Fruit fly (Drosophila melanogaster) whole organism, embryonic: Measurements from ENCODE around the gene CG3777.
A peak's percentile ranks its signal among the peaks of the same experiment; 100 is the strongest.

Source experiments
- B-H1 ChIP-seq: fragments of 200-800 bp; sonication (Bioruptor generic); IDR thresholded peaks from 3 replicates; pipeline ENCODE4 v1.3.6; 2022; ENCODE audit warnings: missing biosample characterization, missing genetic modification characterization
- Blimp-1 ChIP-seq: fragments of 200-800 bp; sonication (Bioruptor generic); optimal IDR thresholded peaks from 3 replicates; lab custom pipeline; 2018; ENCODE audit warnings: missing biosample characterization, missing genetic modification characterization, mild to moderate bottlenecking, moderate library complexity, missing genetic modification reagents
- CG1024 ChIP-seq: fragments of 200-800 bp; sonication (Bioruptor generic); IDR thresholded peaks from 2 replicates; pipeline ENCODE4 v1.3.6; 2022; ENCODE audit warnings: missing biosample characterization, missing genetic modification characterization
- CG10431 ChIP-seq: fragments of 200-800 bp; sonication (Bioruptor generic); optimal IDR thresholded peaks from 3 replicates; lab custom pipeline; 2018; ENCODE audit warnings: missing biosample characterization, mild to moderate bottlenecking, missing genetic modification characterization
- CG11560 ChIP-seq: fragments of 200-800 bp; sonication (Bioruptor generic); IDR thresholded peaks from 3 replicates; pipeline ENCODE4 v1.3.6; 2022; ENCODE audit warnings: missing biosample characterization, missing genetic modification characterization
- CG11695 ChIP-seq: fragments of 200-800 bp; sonication (Bioruptor generic); IDR thresholded peaks from 3 replicates; pipeline ENCODE4 v1.3.6; 2022; ENCODE audit warnings: missing biosample characterization, missing genetic modification characterization
- CG12659 ChIP-seq: fragments of 200-800 bp; sonication (Bioruptor generic); optimal IDR thresholded peaks from 3 replicates; lab custom pipeline; 2017; ENCODE audit warnings: mild to moderate bottlenecking, missing biosample characterization, missing genetic modification reagents, missing genetic modification characterization
- CG14050 ChIP-seq: fragments of 200-800 bp; sonication (Bioruptor generic); IDR thresholded peaks from 3 replicates; pipeline ENCODE4 v1.3.6; 2022; ENCODE audit warnings: missing biosample characterization, missing genetic modification characterization
- CG17186 ChIP-seq: fragments of 200-800 bp; sonication (Bioruptor generic); optimal IDR thresholded peaks from 3 replicates; lab custom pipeline; 2017; ENCODE audit warnings: missing biosample characterization, missing genetic modification reagents, missing genetic modification characterization
- CG2120 ChIP-seq: fragments of 200-800 bp; sonication (Bioruptor generic); optimal IDR thresholded peaks from 3 replicates; lab custom pipeline; 2016; ENCODE audit warnings: missing biosample characterization, missing genetic modification characterization
- CG2875 ChIP-seq: fragments of 200-800 bp; sonication (Bioruptor generic); optimal IDR thresholded peaks from 2 replicates; lab custom pipeline; 2017; ENCODE audit warnings: missing biosample characterization, mild to moderate bottlenecking, missing genetic modification characterization, missing genetic modification reagents
- CG31365 ChIP-seq: fragments of 200-800 bp; sonication (Bioruptor generic); optimal IDR thresholded peaks from 2 replicates; lab custom pipeline; 2018; ENCODE audit warnings: missing biosample characterization, mild to moderate bottlenecking, missing genetic modification characterization
- CG34422 ChIP-seq: fragments of 200-800 bp; sonication (Bioruptor generic); IDR thresholded peaks from 3 replicates; pipeline ENCODE4 v1.3.6; 2022; ENCODE audit warnings: missing biosample characterization, missing genetic modification characterization
- CG4820 ChIP-seq: fragments of 200-800 bp; sonication (Bioruptor generic); optimal IDR thresholded peaks from 3 replicates; lab custom pipeline; 2016; ENCODE audit warnings: missing biosample characterization, missing genetic modification characterization
- CG4854 ChIP-seq: fragments of 200-800 bp; sonication (Bioruptor generic); optimal IDR thresholded peaks from 2 replicates; lab custom pipeline; 2016; ENCODE audit warnings: missing biosample characterization, missing genetic modification characterization, inconsistent platforms
- CG5245 ChIP-seq: fragments of 200-800 bp; sonication (Bioruptor generic); optimal IDR thresholded peaks from 3 replicates; lab custom pipeline; 2016; ENCODE audit warnings: missing biosample characterization, missing genetic modification characterization
- CG6765 ChIP-seq: fragments of 200-800 bp; sonication (Bioruptor generic); optimal IDR thresholded peaks from 3 replicates; lab custom pipeline; 2017; ENCODE audit warnings: missing biosample characterization, mild to moderate bottlenecking, missing genetic modification characterization
- CG7987 ChIP-seq: fragments of 200-800 bp; sonication (Bioruptor generic); optimal IDR thresholded peaks from 2 replicates; lab custom pipeline; 2018; ENCODE audit warnings: missing biosample characterization, mild to moderate bottlenecking, missing genetic modification characterization, moderate library complexity
- CG8290 ChIP-seq, 3 experiments: fragments of 200-800 bp; sonication (Bioruptor generic); optimal IDR thresholded peaks; 2 replicates each; lab custom pipeline; 2016 to 2019; ENCODE audit warnings: missing biosample characterization in 3 of 3, missing genetic modification characterization in 3 of 3, mild to moderate bottlenecking in 2 of 3, moderate library complexity in 1 of 3
- CG8359 ChIP-seq: fragments of 200-800 bp; sonication (Bioruptor generic); optimal IDR thresholded peaks from 2 replicates; lab custom pipeline; 2017; ENCODE audit warnings: missing biosample characterization, mild to moderate bottlenecking, missing genetic modification characterization, borderline replicate concordance
- CG9817 ChIP-seq: fragments of 200-800 bp; sonication (Bioruptor generic); optimal IDR thresholded peaks from 2 replicates; lab custom pipeline; 2018; ENCODE audit warnings: missing biosample characterization, mild to moderate bottlenecking, missing genetic modification characterization, moderate library complexity
- CHES-1-like ChIP-seq: fragments of 200-800 bp; sonication (Bioruptor generic); optimal IDR thresholded peaks from 2 replicates; lab custom pipeline; 2016; ENCODE audit warnings: missing biosample characterization, missing genetic modification characterization
- Eip74EF ChIP-seq, 2 experiments: fragments of 200-800 bp in 1 of 2; fragments of >200 bp in 1 of 2; sonication (Bioruptor generic) in 1 of 2; optimal IDR thresholded peaks; 2 replicates each; lab custom pipeline; 2017 to 2019; ENCODE audit warnings: missing biosample characterization in 2 of 2, missing genetic modification characterization in 2 of 2, mild to moderate bottlenecking in 1 of 2, moderate library complexity in 1 of 2
- Fer1 ChIP-seq: fragments of 200-800 bp; sonication (Bioruptor generic); optimal IDR thresholded peaks from 2 replicates; lab custom pipeline; 2017; ENCODE audit warnings: missing biosample characterization, mild to moderate bottlenecking, missing genetic modification characterization
- Hr78 ChIP-seq, 2 experiments: fragments of 200-800 bp in 1 of 2; fragments of >200 bp in 1 of 2; sonication (Bioruptor generic) in 1 of 2; optimal IDR thresholded peaks; 2 replicates each; lab custom pipeline; 2017 to 2019; ENCODE audit warnings: missing biosample characterization in 2 of 2, missing genetic modification characterization in 2 of 2, mild to moderate bottlenecking in 1 of 2, moderate library complexity in 1 of 2
- NfI ChIP-seq: fragments of 200-800 bp; sonication (Bioruptor generic); optimal IDR thresholded peaks from 3 replicates; lab custom pipeline; 2018; ENCODE audit warnings: missing biosample characterization, mild to moderate bottlenecking, missing genetic modification characterization, moderate library complexity
- Ravus ChIP-seq: fragments of 200-800 bp; sonication (Bioruptor generic); IDR thresholded peaks from 2 replicates; pipeline ENCODE4 v1.3.6; 2022; ENCODE audit warnings: missing biosample characterization, missing genetic modification characterization
- Rx ChIP-seq: fragments of 200-800 bp; sonication (Bioruptor generic); IDR thresholded peaks from 2 replicates; pipeline ENCODE4 v1.3.6; 2022; ENCODE audit warnings: missing biosample characterization, missing genetic modification characterization
- amos ChIP-seq: fragments of 200-800 bp; sonication (Bioruptor generic); IDR thresholded peaks from 2 replicates; pipeline ENCODE4 v1.3.6; 2022; ENCODE audit warnings: missing biosample characterization, missing genetic modification characterization; ENCODE audit not compliant: partially characterized antibody
- aop ChIP-seq: fragments of 200-800 bp; sonication (Bioruptor generic); IDR thresholded peaks from 2 replicates; pipeline ENCODE4 v1.3.6; 2022; ENCODE audit warnings: missing biosample characterization, missing genetic modification characterization
- ara ChIP-seq: fragments of 200-800 bp; sonication (Bioruptor generic); IDR thresholded peaks from 2 replicates; pipeline ENCODE4 v1.3.6; 2022; ENCODE audit warnings: missing biosample characterization, missing genetic modification characterization
- croc ChIP-seq: fragments of 200-800 bp; sonication (Bioruptor generic); conservative IDR thresholded peaks from 3 replicates; pipeline ENCODE4 v1.3.6; 2022; ENCODE audit warnings: missing biosample characterization, missing genetic modification characterization
- da ChIP-seq: fragments of 200-800 bp; sonication (Bioruptor generic); optimal IDR thresholded peaks from 2 replicates; lab custom pipeline; 2016; ENCODE audit warnings: missing biosample characterization, missing genetic modification characterization
- dmrt99B ChIP-seq: fragments of 200-800 bp; sonication (Bioruptor generic); optimal IDR thresholded peaks from 2 replicates; lab custom pipeline; 2018; ENCODE audit warnings: missing biosample characterization, mild to moderate bottlenecking, missing genetic modification characterization, moderate library complexity
- fd3F ChIP-seq: fragments of 200-800 bp; sonication (Bioruptor generic); optimal IDR thresholded peaks from 2 replicates; lab custom pipeline; 2018; ENCODE audit warnings: missing biosample characterization, mild to moderate bottlenecking, missing genetic modification characterization, moderate library complexity
- luna ChIP-seq: fragments of 200-800 bp; sonication (Bioruptor generic); optimal IDR thresholded peaks from 2 replicates; lab custom pipeline; 2016; ENCODE audit warnings: missing biosample characterization, missing genetic modification characterization
- nerfin-2 ChIP-seq: fragments of 200-800 bp; sonication (Bioruptor generic); IDR thresholded peaks from 2 replicates; pipeline ENCODE4 v1.3.6; 2022; ENCODE audit warnings: missing biosample characterization, missing genetic modification characterization; ENCODE audit not compliant: partially characterized antibody
- nom ChIP-seq: fragments of 200-800 bp; sonication (Bioruptor generic); optimal IDR thresholded peaks from 2 replicates; lab custom pipeline; 2017; ENCODE audit warnings: missing biosample characterization, missing genetic modification characterization, mild to moderate bottlenecking, moderate library complexity, missing genetic modification reagents
- pan ChIP-seq, 4 experiments: fragments of >200 bp in 3 of 4; fragments of 200-800 bp in 1 of 4; sonication (Bioruptor generic) in 1 of 4; optimal IDR thresholded peaks in 3 of 4; IDR thresholded peaks in 1 of 4; 2 replicates each; pipeline versions ENCODE4 v1.3.6 to Lab custom; 2017 to 2022; ENCODE audit warnings: missing biosample characterization in 2 of 4, missing genetic modification characterization in 2 of 4, mixed read lengths in 1 of 4
- pfk ChIP-seq: fragments of 200-800 bp; sonication (Bioruptor generic); optimal IDR thresholded peaks from 2 replicates; lab custom pipeline; 2018; ENCODE audit warnings: missing biosample characterization, mild to moderate bottlenecking, missing genetic modification characterization, moderate library complexity
- repo ChIP-seq: fragments of 200-800 bp; sonication (Bioruptor generic); optimal IDR thresholded peaks from 2 replicates; lab custom pipeline; 2016; ENCODE audit warnings: missing biosample characterization, missing genetic modification characterization
- rib ChIP-seq: fragments of 200-800 bp; sonication (Bioruptor generic); IDR thresholded peaks from 2 replicates; pipeline ENCODE4 v1.3.6; 2022; ENCODE audit warnings: missing biosample characterization, missing genetic modification characterization
- row ChIP-seq: fragments of 200-800 bp; sonication (Bioruptor generic); IDR thresholded peaks from 3 replicates; pipeline ENCODE4 v1.3.6; 2022; ENCODE audit warnings: missing biosample characterization, missing genetic modification characterization
- stc ChIP-seq: fragments of 200-800 bp; sonication (Bioruptor generic); IDR thresholded peaks from 2 replicates; pipeline ENCODE4 v1.3.6; 2022; ENCODE audit warnings: missing biosample characterization, missing genetic modification characterization
- tgo ChIP-seq: fragments of 200-800 bp; sonication (Bioruptor generic); IDR thresholded peaks from 3 replicates; pipeline ENCODE4 v1.3.6; 2022; ENCODE audit warnings: missing biosample characterization, missing genetic modification characterization
- tna ChIP-seq: fragments of 200-800 bp; sonication (Bioruptor generic); IDR thresholded peaks from 2 replicates; pipeline ENCODE4 v1.3.6; 2022; ENCODE audit warnings: missing biosample characterization, missing genetic modification characterization; ENCODE audit not compliant: partially characterized antibody
- wor ChIP-seq: fragments of 200-800 bp; sonication (Bioruptor generic); IDR thresholded peaks from 2 replicates; pipeline ENCODE4 v1.3.6; 2022; ENCODE audit warnings: missing biosample characterization, missing genetic modification characterization
- zf30C ChIP-seq: fragments of 200-800 bp; sonication (Bioruptor generic); optimal IDR thresholded peaks from 3 replicates; lab custom pipeline; 2018; ENCODE audit warnings: missing biosample characterization, mild to moderate bottlenecking, missing genetic modification characterization

CG3777 gene

DNA sequence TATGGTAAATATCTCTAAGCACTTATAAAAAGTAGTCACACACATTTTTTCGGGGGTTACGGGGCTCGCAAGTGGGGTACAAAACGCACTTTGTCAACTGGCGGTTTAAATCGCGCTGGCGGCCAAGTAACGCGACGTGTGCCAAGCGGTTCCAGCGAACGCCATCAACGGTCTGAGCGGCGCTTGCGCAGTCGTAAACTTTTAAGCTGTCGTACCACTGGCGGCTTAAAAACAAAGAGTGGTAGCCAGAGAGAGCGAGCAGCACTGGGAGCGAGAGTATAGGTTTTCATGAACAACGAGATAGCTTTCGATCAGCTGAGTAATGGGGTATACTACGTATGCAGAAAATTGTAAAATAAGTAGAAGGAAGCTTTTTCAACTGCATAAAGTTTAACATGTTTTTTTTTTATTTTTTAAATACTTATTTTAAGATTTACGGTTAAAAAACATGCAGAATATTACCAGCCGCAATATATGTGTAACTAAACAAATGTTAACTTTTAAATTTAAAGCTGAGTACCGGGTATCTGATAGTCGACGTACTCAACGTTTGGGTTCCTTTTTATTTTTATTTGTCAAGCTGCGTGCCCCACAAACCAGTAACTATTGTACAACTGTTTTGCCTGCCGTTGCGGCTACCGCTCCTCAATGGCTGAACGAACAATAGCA, 55.3 kb downstream of the CG3777 start (continued):
- no peak for TF ChIP-seq CG11560
- no peak for TF ChIP-seq luna
- no peak for TF ChIP-seq CG2875 (GFP tag; lab: Kevin White, UChicago)
- TF ChIP-seq rib (GFP tag; lab: Robert Waterston, UW), result no peak
- TF ChIP-seq Hr78 (GFP tag; optimal IDR thresholded peaks at IDR 0.05; lab: Kevin White, UChicago), result no peak
- peak; percentile 64 for TF ChIP-seq dmrt99B
- TF ChIP-seq CG10431 (GFP tag; lab: Kevin White, UChicago), result no peak
- no peak for TF ChIP-seq tgo (GFP tag; lab: Robert Waterston, UW)
- TF ChIP-seq CG31365 (tag; lab: Kevin White, UChicago), result no peak
- no peak for TF ChIP-seq CG6765 (GFP tag; lab: Kevin White, UChicago)
- no peak for TF ChIP-seq stc
- TF ChIP-seq pfk (GFP tag; lab: Kevin White, UChicago), result no peak
- TF ChIP-seq fd3F, result no peak
- TF ChIP-seq nerfin-2 (GFP tag; lab: Robert Waterston, UW), result peak; percentile 46
- TF ChIP-seq CG4854 (GFP tag; lab: Kevin White, UChicago), result no peak
- TF ChIP-seq CG1024, result no peak
- TF ChIP-seq tna (GFP tag; lab: Robert Waterston, UW), result peak; percentile 40; the same call in 1 of the 2 replicates
- TF ChIP-seq amos, result no peak
- TF ChIP-seq wor (GFP tag; lab: Robert Waterston, UW), result no peak
- no peak for TF ChIP-seq da (GFP tag; lab: Kevin White, UChicago)
- no peak for TF ChIP-seq CHES-1-like (GFP tag; lab: Kevin White, UChicago)
- peak in 1 of 2 experiments; percentile 40 for TF ChIP-seq Eip74EF (GFP tag; optimal IDR thresholded peaks at IDR 0.05; lab: Kevin White, UChicago)
- TF ChIP-seq NfI (GFP tag; lab: Kevin White, UChicago), result no peak
- no peak for TF ChIP-seq CG17186 (GFP tag; lab: Kevin White, UChicago)
- TF ChIP-seq pan (optimal IDR thresholded peaks at IDR 0.05; lab: Kevin White, UChicago), result no peak
- TF ChIP-seq pan (GFP tag; optimal IDR thresholded peaks at IDR 0.05 in 1 of 2, IDR thresholded peaks at IDR 0.05 in 1 of 2), result peak in 1 of 2 experiments; percentile 30
- no peak for TF ChIP-seq zf30C (GFP tag; lab: Kevin White, UChicago)
- TF ChIP-seq CG2120 (GFP tag; lab: Kevin White, UChicago), result peak; percentile 23
- peak; percentile 42 for TF ChIP-seq Blimp-1 (GFP tag; lab: Kevin White, UChicago)
- no peak for TF ChIP-seq croc (GFP tag; lab: Robert Waterston, UW)
- TF ChIP-seq repo (GFP tag; lab: Kevin White, UChicago), result no peak
- no peak for TF ChIP-seq B-H1 (GFP tag; lab: Robert Waterston, UW)
- no peak for TF ChIP-seq CG4820
- no peak for TF ChIP-seq CG7987 (GFP tag; lab: Kevin White, UChicago)
- TF ChIP-seq CG12659 (GFP tag; lab: Kevin White, UChicago), result no peak
- no peak for TF ChIP-seq CG11695 (GFP tag; lab: Robert Waterston, UW)
- TF ChIP-seq Rx (GFP tag; lab: Robert Waterston, UW), result no peak
- no peak for TF ChIP-seq CG5245 (GFP tag; lab: Kevin White, UChicago)
- peak; percentile 17 for TF ChIP-seq nom (GFP tag; lab: Kevin White, UChicago)
- no peak for TF ChIP-seq CG14050 (GFP tag; lab: Robert Waterston, UW)
- TF ChIP-seq Fer1 (GFP tag; lab: Kevin White, UChicago), result peak; percentile 37
- TF ChIP-seq ara, result no peak
- no peak for TF ChIP-seq CG34422 (GFP tag; lab: Robert Waterston, UW)
- TF ChIP-seq Ravus (GFP tag; lab: Robert Waterston, UW), result no peak
- TF ChIP-seq CG8359 (GFP tag; lab: Kevin White, UChicago), result peak; percentile 97
- no peak for TF ChIP-seq CG9817 (tag; lab: Kevin White, UChicago)
- TF ChIP-seq aop (GFP tag; lab: Robert Waterston, UW), result no peak
- TF ChIP-seq CG8290 (GFP tag; optimal IDR thresholded peaks at IDR 0.05; lab: Kevin White, UChicago), result no peak
- TF ChIP-seq CG8290 (tag; optimal IDR thresholded peaks at IDR 0.05; lab: Kevin White, UChicago), result peak in 1 of 2 experiments; percentile 30
- TF ChIP-seq row (GFP tag; lab: Robert Waterston, UW), result peak; percentile 66
